Worm (Caenorhabditis elegans): Measurements from ENCODE around the gene egg-1.

egg-1 gene

DNA sequence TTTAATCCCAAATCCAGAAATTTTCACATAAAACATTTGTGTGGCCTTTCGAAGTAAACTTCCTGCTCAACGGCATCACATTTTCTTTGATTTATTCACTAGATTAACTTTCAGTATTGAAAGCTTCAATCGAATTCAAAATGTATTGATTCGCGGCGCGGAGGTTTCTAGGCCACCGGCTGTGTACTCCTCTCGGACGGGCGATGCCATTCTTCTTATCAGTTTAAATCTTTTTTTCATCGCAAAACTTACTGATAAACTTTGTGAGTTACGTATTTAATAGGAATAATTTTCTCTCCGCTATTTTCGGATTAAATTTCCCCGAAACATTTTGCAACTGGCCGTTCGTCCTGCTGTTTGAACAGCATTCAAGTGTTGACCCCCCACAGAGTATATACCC lies 6.1 kb upstream of the egg-1 start:
- TF ChIP-seq hnd-1 (tag; optimal IDR thresholded peaks at IDR 0.05) (no peak), ets-7 (tag; optimal IDR thresholded peaks at IDR 0.05) (no peak), tbx-37 (GFP tag; conservative IDR thresholded peaks at IDR 0.05) (peak; percentile 12; the same call in 1 of the 2 replicates), hmg-4 (GFP tag; optimal IDR thresholded peaks at IDR 0.05) (peak; percentile 21), tbx-11 (GFP tag; IDR thresholded peaks at IDR 0.05) (no peak), scrt-1 (GFP tag; IDR thresholded peaks at IDR 0.05) (no peak), ama-1 (optimal IDR thresholded peaks at IDR 0.05) (no peak), hmbx-1 (tag; optimal IDR thresholded peaks at IDR 0.05) (no peak), F13C5.2 (tag; optimal IDR thresholded peaks at IDR 0.05) (no peak)

DNA sequence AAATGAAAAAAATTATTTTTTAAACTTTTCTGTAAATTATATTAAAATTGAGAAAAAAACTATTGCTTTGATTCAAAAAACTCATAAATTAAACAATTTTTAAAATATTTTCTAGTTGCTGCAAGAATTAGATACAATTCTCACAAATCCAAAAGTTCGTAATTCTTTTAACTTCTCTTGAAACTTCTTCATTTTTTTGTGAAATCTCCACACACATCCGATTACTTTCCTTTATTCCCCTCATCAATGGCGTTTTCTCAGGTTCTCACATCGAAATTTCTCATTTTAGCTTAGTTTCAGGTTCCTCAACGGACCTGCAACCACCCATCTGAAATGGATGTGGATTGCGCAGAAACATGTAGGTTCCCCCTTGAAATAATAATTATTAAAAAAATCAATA lies 5.4 kb upstream of the egg-1 start, which contains the start of gene wrm-1:
wrm-1 (plus strand) TSS at position 301 of the 400 bp plus-strand sequence.
- TF ChIP-seq B0310.2 (tag; optimal IDR thresholded peaks at IDR 0.05) (no peak), flt-1 (GFP tag; IDR thresholded peaks at IDR 0.05) (no peak), F13C5.2 (tag; optimal IDR thresholded peaks at IDR 0.05) (no peak), tbx-37 (GFP tag; conservative IDR thresholded peaks at IDR 0.05) (no peak), hmg-4 (GFP tag; optimal IDR thresholded peaks at IDR 0.05) (no peak)

DNA sequence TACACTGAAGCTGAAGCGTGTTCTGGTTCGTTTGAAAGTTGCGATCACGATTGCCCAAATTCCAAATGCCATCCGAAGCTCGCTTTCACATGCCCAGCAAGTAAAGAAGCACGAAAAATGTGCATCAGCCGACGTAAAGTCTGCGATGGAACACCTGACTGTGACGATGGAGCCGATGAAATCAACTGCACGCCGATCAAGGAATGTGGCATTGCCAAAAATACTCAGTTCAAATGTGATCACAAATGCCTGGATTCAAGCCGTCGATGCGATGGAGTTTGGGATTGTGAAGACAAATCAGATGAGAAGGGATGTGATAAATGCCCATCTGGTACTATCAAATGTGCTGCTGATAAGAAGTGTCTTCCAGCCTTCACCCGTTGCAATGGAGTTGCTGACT lies 1.4 kb downstream of the egg-1 start:
- no peak for TF ChIP-seq tbx-37 (GFP tag; conservative IDR thresholded peaks at IDR 0.05)
- no peak for TF ChIP-seq flt-1 (GFP tag; IDR thresholded peaks at IDR 0.05)
- no peak for TF ChIP-seq pes-1 (GFP tag; IDR thresholded peaks at IDR 0.05)
- no peak for TF ChIP-seq F13C5.2 (tag; optimal IDR thresholded peaks at IDR 0.05)
- TF ChIP-seq tra-4 (tag; optimal IDR thresholded peaks at IDR 0.05) = no peak
- no peak for TF ChIP-seq ceh-13 (GFP tag; optimal IDR thresholded peaks at IDR 0.05)
- no peak for TF ChIP-seq ama-1 (optimal IDR thresholded peaks at IDR 0.05)
- TF ChIP-seq hmbx-1 (tag; optimal IDR thresholded peaks at IDR 0.05) = no peak
- no peak for TF ChIP-seq sea-1 (GFP tag; conservative IDR thresholded peaks at IDR 0.05)
- TF ChIP-seq ets-7 (tag; optimal IDR thresholded peaks at IDR 0.05) = no peak
- TF ChIP-seq B0310.2 (tag; optimal IDR thresholded peaks at IDR 0.05) = no peak
- no peak for TF ChIP-seq aly-1 (tag; optimal IDR thresholded peaks at IDR 0.05)
- TF ChIP-seq hmg-4 (GFP tag; optimal IDR thresholded peaks at IDR 0.05) = no peak
- TF ChIP-seq scrt-1 (GFP tag; IDR thresholded peaks at IDR 0.05) = no peak

- no peak for TF ChIP-seq F13C5.2 (tag; optimal IDR thresholded peaks at IDR 0.05)
Measured at ce11 chrIII:5730041-5730440, 2.1 kb downstream of the egg-1 start.

- TF ChIP-seq tra-4 (tag; optimal IDR thresholded peaks at IDR 0.05) (no peak), B0310.2 (tag; optimal IDR thresholded peaks at IDR 0.05) (no peak), flt-1 (GFP tag; IDR thresholded peaks at IDR 0.05) (no peak)
Measured at ce11 chrIII:5730980-5731636, 3.1 kb downstream of the egg-1 start, which contains the start of the genes B0244.9 and B0244.7. TSS of gene B0244.9 (minus strand) at chrIII:5731030. TSS of gene B0244.7 (plus strand) at chrIII:5731501.

ce11 chrIII:5732925-5733324 lies 4.9 kb downstream of the egg-1 start, which contains the start of gene B0244.17:
TSS of gene B0244.17 (plus strand) at chrIII:5733225.
- TF ChIP-seq ets-7 (tag; optimal IDR thresholded peaks at IDR 0.05) (no peak), pes-1 (GFP tag; IDR thresholded peaks at IDR 0.05) (no peak), ama-1 (optimal IDR thresholded peaks at IDR 0.05) (no peak), scrt-1 (GFP tag; IDR thresholded peaks at IDR 0.05) (no peak)

DNA sequence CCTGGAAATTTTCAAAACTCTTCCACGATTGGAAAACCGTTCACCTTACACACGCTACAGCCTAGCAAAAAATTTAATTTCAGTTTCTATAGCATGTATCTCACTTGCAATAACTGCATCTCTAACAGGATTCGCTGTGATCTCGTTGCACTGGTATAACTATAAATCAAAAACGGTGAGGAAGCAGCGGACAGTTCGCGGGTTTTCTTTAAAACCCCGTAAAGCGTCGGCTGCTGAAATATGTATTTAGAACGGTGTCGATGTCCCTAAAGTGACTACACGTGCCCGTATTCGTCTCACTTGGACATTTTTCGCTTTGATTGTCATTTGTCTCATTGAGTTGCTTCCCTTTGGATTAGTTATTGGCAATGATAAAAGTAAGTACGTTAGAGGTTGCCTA lies 6.3 kb downstream of the egg-1 start:
- TF ChIP-seq ama-1 (optimal IDR thresholded peaks at IDR 0.05) (no peak), B0310.2 (tag; optimal IDR thresholded peaks at IDR 0.05) (no peak), sea-1 (GFP tag; conservative IDR thresholded peaks at IDR 0.05) (no peak), hnd-1 (tag; optimal IDR thresholded peaks at IDR 0.05) (no peak), scrt-1 (GFP tag; IDR thresholded peaks at IDR 0.05) (no peak), ceh-13 (GFP tag; optimal IDR thresholded peaks at IDR 0.05) (no peak), F13C5.2 (tag; optimal IDR thresholded peaks at IDR 0.05) (no peak), flt-1 (GFP tag; IDR thresholded peaks at IDR 0.05) (no peak), hmg-4 (GFP tag; optimal IDR thresholded peaks at IDR 0.05) (no peak), pes-1 (GFP tag; IDR thresholded peaks at IDR 0.05) (no peak), tbx-37 (GFP tag; conservative IDR thresholded peaks at IDR 0.05) (no peak), ceh-36 (tag; optimal IDR thresholded peaks at IDR 0.05) (no peak), hmbx-1 (tag; optimal IDR thresholded peaks at IDR 0.05) (no peak), aly-1 (tag; optimal IDR thresholded peaks at IDR 0.05) (no peak), ets-7 (tag; optimal IDR thresholded peaks at IDR 0.05) (no peak), tbx-11 (GFP tag; IDR thresholded peaks at IDR 0.05) (no peak)

DNA sequence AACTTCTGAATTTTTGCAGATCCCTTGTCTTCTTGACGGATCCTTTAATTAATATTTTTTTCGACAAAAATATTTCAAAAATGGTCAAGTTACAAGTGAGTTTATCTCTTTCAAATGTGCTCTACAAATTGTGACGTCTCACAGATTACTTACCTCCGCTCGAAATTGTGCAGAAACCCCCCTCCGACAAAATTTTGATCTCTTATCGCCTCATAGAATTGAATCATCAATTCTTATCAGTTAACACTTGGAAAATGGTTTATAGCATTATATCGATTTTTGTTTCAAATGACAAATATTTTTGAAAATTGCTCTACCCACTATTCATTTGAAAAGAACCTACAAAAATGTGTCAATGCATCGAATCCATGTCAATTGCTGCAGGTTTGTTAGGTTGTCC lies 6.9 kb downstream of the egg-1 start, which contains the start of gene B0244.10:
B0244.10 (plus strand) TSS at position 254 of the 400 bp plus-strand sequence.
- TF ChIP-seq pes-1 (GFP tag; IDR thresholded peaks at IDR 0.05) (no peak), scrt-1 (GFP tag; IDR thresholded peaks at IDR 0.05) (no peak), B0310.2 (tag; optimal IDR thresholded peaks at IDR 0.05) (no peak), ceh-36 (tag; optimal IDR thresholded peaks at IDR 0.05) (no peak), tra-4 (tag; optimal IDR thresholded peaks at IDR 0.05) (no peak), ama-1 (optimal IDR thresholded peaks at IDR 0.05) (no peak), ets-7 (tag; optimal IDR thresholded peaks at IDR 0.05) (no peak), aly-1 (tag; optimal IDR thresholded peaks at IDR 0.05) (no peak), hmbx-1 (tag; optimal IDR thresholded peaks at IDR 0.05) (no peak)

ce11 chrIII:5737708-5738107 lies 9.7 kb downstream of the egg-1 start, which contains the start of gene B0244.6:
TSS of gene B0244.6 (plus strand) at chrIII:5738008.
- TF ChIP-seq F13C5.2 (tag; optimal IDR thresholded peaks at IDR 0.05) (no peak), tbx-11 (GFP tag; IDR thresholded peaks at IDR 0.05) (no peak), hmbx-1 (tag; optimal IDR thresholded peaks at IDR 0.05) (no peak), pes-1 (GFP tag; IDR thresholded peaks at IDR 0.05) (no peak), tbx-37 (GFP tag; conservative IDR thresholded peaks at IDR 0.05) (no peak), sea-1 (GFP tag; conservative IDR thresholded peaks at IDR 0.05) (no peak)

Data from whole organism, early embryonic.